Fruit fly (Drosophila melanogaster) whole organism, prepupa: ENCODE data around the gene yl.
A peak's percentile ranks its signal among the peaks of the same experiment; 100 is the strongest.

Source experiments
- Blimp-1 ChIP-seq: fragments of 200-800 bp; sonication (Bioruptor generic); optimal IDR thresholded peaks from 3 replicates; lab custom pipeline; 2017; ENCODE audit warnings: missing biosample characterization, missing genetic modification characterization, mild to moderate bottlenecking, moderate library complexity, missing genetic modification reagents
- CG10631 ChIP-seq: fragments of 200-800 bp; sonication (Bioruptor generic); optimal IDR thresholded peaks from 2 replicates; lab custom pipeline; 2016; ENCODE audit warnings: missing biosample characterization, missing genetic modification characterization
- CG10669 ChIP-seq: fragments of 200-800 bp; sonication (Bioruptor generic); optimal IDR thresholded peaks from 3 replicates; lab custom pipeline; 2018; ENCODE audit warnings: missing biosample characterization, mild to moderate bottlenecking, missing genetic modification characterization, moderate library complexity
- CG11762 ChIP-seq: fragments of 200-800 bp; sonication (Bioruptor generic); optimal IDR thresholded peaks from 3 replicates; lab custom pipeline; 2016; ENCODE audit warnings: missing biosample characterization, missing genetic modification characterization; ENCODE audit not compliant: insufficient read depth
- CG15336 ChIP-seq: fragments of 200-800 bp; sonication (Bioruptor generic); IDR thresholded peaks from 2 replicates; pipeline ENCODE4 v1.3.6; 2022; ENCODE audit warnings: missing biosample characterization, missing genetic modification characterization
- CG1621 ChIP-seq: fragments of 200-800 bp; sonication (Bioruptor generic); optimal IDR thresholded peaks from 3 replicates; lab custom pipeline; 2018; ENCODE audit warnings: missing biosample characterization, mild to moderate bottlenecking, missing genetic modification characterization
- CG3032 ChIP-seq: fragments of 200-800 bp; optimal IDR thresholded peaks from 2 replicates; lab custom pipeline; 2019; ENCODE audit warnings: missing biosample characterization, mild to moderate bottlenecking, missing genetic modification characterization, moderate library complexity
- CG31627 ChIP-seq: fragments of 200-800 bp; sonication (Bioruptor generic); optimal IDR thresholded peaks from 3 replicates; lab custom pipeline; 2016; ENCODE audit warnings: missing biosample characterization, missing genetic modification characterization
- CG3919 ChIP-seq: fragments of 200-800 bp; sonication (Bioruptor generic); optimal IDR thresholded peaks from 3 replicates; lab custom pipeline; 2016; ENCODE audit warnings: missing biosample characterization, missing genetic modification characterization
- CG6792 ChIP-seq: fragments of 200-800 bp; sonication (Bioruptor generic); optimal IDR thresholded peaks from 3 replicates; lab custom pipeline; 2016; ENCODE audit warnings: missing biosample characterization, missing genetic modification characterization
- CG6808 ChIP-seq: fragments of 200-800 bp; sonication (Bioruptor generic); optimal IDR thresholded peaks from 3 replicates; lab custom pipeline; 2017; ENCODE audit warnings: missing biosample characterization, missing genetic modification characterization, mild to moderate bottlenecking, moderate library complexity, missing genetic modification reagents
- CG7368 ChIP-seq: fragments of 200-800 bp; sonication (Bioruptor generic); optimal IDR thresholded peaks from 3 replicates; lab custom pipeline; 2016; ENCODE audit warnings: missing biosample characterization, missing genetic modification characterization
- CG8119 ChIP-seq: fragments of 200-800 bp; sonication (Bioruptor generic); IDR thresholded peaks from 3 replicates; pipeline ENCODE4 v1.3.6; 2022; ENCODE audit warnings: missing biosample characterization, missing genetic modification characterization
- CG9139 ChIP-seq: fragments of 200-800 bp; sonication (Bioruptor generic); optimal IDR thresholded peaks from 3 replicates; lab custom pipeline; 2017; ENCODE audit warnings: missing biosample characterization, mild to moderate bottlenecking, missing genetic modification characterization
- Eip78C ChIP-seq: fragments of 200-800 bp; sonication (Bioruptor generic); peaks from one replicate; lab custom pipeline; 2016; ENCODE audit warnings: missing biosample characterization, missing genetic modification characterization
- Ets21C ChIP-seq: fragments of 200-800 bp; sonication (Bioruptor generic); optimal IDR thresholded peaks from 3 replicates; lab custom pipeline; 2016; ENCODE audit warnings: missing biosample characterization, missing genetic modification characterization
- Hr4 ChIP-seq: fragments of 200-800 bp; sonication (Bioruptor generic); optimal IDR thresholded peaks from 3 replicates; lab custom pipeline; 2016; ENCODE audit warnings: missing biosample characterization, missing genetic modification characterization
- Lpt ChIP-seq: fragments of 200-800 bp; sonication (Bioruptor generic); optimal IDR thresholded peaks from 3 replicates; lab custom pipeline; 2016; ENCODE audit warnings: missing biosample characterization, missing genetic modification characterization
- Smox ChIP-seq: fragments of 200-800 bp; sonication (Bioruptor generic); optimal IDR thresholded peaks from 3 replicates; lab custom pipeline; 2016; ENCODE audit warnings: missing biosample characterization, missing genetic modification characterization
- Sox102F ChIP-seq: fragments of 200-800 bp; sonication (Bioruptor generic); optimal IDR thresholded peaks from 2 replicates; lab custom pipeline; 2016; ENCODE audit warnings: missing biosample characterization, mild to moderate bottlenecking, missing genetic modification characterization
- achi ChIP-seq: fragments of 200-800 bp; sonication (Bioruptor generic); optimal IDR thresholded peaks from 3 replicates; lab custom pipeline; 2016; ENCODE audit warnings: missing biosample characterization, missing genetic modification characterization
- cyc ChIP-seq: fragments of 200-800 bp; sonication (Bioruptor generic); optimal IDR thresholded peaks from 3 replicates; lab custom pipeline; 2016; ENCODE audit warnings: missing biosample characterization, missing genetic modification characterization
- dac ChIP-seq: fragments of 200-800 bp; sonication (Bioruptor generic); optimal IDR thresholded peaks from 2 replicates; lab custom pipeline; 2017; ENCODE audit warnings: missing biosample characterization, mild to moderate bottlenecking, missing genetic modification characterization
- dsx ChIP-seq: fragments of 200-800 bp; optimal IDR thresholded peaks from 3 replicates; lab custom pipeline; 2019; ENCODE audit warnings: missing biosample characterization, mild to moderate bottlenecking, missing genetic modification characterization, moderate library complexity; ENCODE audit not compliant: poor library complexity, severe bottlenecking
- eg ChIP-seq: fragments of 200-800 bp; sonication (Bioruptor generic); IDR thresholded peaks from 3 replicates; pipeline ENCODE4 v1.3.6; 2022; ENCODE audit warnings: missing biosample characterization, missing genetic modification characterization
- esn ChIP-seq: fragments of 200-800 bp; sonication (Bioruptor generic); optimal IDR thresholded peaks from 2 replicates; lab custom pipeline; 2016; ENCODE audit warnings: missing biosample characterization, mild to moderate bottlenecking, missing genetic modification characterization, moderate library complexity
- fd59A ChIP-seq: fragments of 200-800 bp; sonication (Bioruptor generic); optimal IDR thresholded peaks from 2 replicates; lab custom pipeline; 2017; ENCODE audit warnings: missing biosample characterization, mild to moderate bottlenecking, missing genetic modification characterization, missing genetic modification reagents
- lz ChIP-seq: fragments of 200-800 bp; sonication (Bioruptor generic); optimal IDR thresholded peaks from 3 replicates; lab custom pipeline; 2016; ENCODE audit warnings: missing biosample characterization, missing genetic modification characterization
- net ChIP-seq: fragments of 200-800 bp; sonication (Bioruptor generic); optimal IDR thresholded peaks from 3 replicates; lab custom pipeline; 2016; ENCODE audit warnings: missing biosample characterization, missing genetic modification characterization
- pdm3 ChIP-seq: fragments of 200-800 bp; sonication (Bioruptor generic); optimal IDR thresholded peaks from 3 replicates; lab custom pipeline; 2016; ENCODE audit warnings: missing biosample characterization, missing genetic modification characterization
- spab ChIP-seq: fragments of 200-800 bp; sonication (Bioruptor generic); optimal IDR thresholded peaks from 2 replicates; lab custom pipeline; 2017; ENCODE audit warnings: missing biosample characterization, mild to moderate bottlenecking, missing genetic modification characterization, missing genetic modification reagents
- svp ChIP-seq: fragments of 200-800 bp; sonication (Bioruptor generic); peaks from one replicate; lab custom pipeline; 2016; ENCODE audit warnings: missing biosample characterization, missing genetic modification characterization
- vri ChIP-seq: fragments of 200-800 bp; sonication (Bioruptor generic); optimal IDR thresholded peaks from 3 replicates; lab custom pipeline; 2016; ENCODE audit warnings: missing biosample characterization, mild to moderate bottlenecking, missing genetic modification characterization

Gene yl

DNA sequence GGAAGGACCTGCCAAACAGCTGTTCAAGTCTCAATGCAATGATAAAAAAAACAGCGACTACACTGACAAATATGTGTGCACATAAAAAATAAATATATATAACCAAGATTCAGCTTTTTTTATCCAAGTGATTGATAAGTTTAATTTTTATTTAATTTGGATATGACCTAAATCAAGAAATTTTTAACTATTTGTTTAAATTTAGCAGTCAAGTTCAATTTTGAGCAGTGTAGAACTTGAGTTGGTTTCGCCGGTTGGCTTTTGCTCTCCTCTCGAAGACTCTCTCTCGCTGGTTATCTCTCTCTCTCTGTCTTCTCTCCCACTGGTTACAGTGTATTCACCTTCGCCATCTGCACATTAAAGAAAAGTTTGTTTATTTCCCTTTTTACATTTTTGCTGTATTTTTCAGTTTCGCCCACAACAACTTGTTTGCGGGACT is 25.1 kb downstream of the yl start (continued):
- TF ChIP-seq CG7368 (GFP tag; lab: Kevin White, UChicago) = peak; percentile 96
- peak; percentile 97 for TF ChIP-seq CG6792 (GFP tag; lab: Kevin White, UChicago)
- peak; percentile 95 for TF ChIP-seq CG31627
- TF ChIP-seq CG6808 (GFP tag; lab: Kevin White, UChicago) = peak; percentile 97
- peak; percentile 84 for TF ChIP-seq dac (GFP tag; lab: Kevin White, UChicago)
- peak; percentile 98 for TF ChIP-seq CG8119
- TF ChIP-seq esn (GFP tag; lab: Kevin White, UChicago) = peak; percentile 98
- peak; percentile 98 for TF ChIP-seq CG15336 (GFP tag; lab: Robert Waterston, UW)

DNA sequence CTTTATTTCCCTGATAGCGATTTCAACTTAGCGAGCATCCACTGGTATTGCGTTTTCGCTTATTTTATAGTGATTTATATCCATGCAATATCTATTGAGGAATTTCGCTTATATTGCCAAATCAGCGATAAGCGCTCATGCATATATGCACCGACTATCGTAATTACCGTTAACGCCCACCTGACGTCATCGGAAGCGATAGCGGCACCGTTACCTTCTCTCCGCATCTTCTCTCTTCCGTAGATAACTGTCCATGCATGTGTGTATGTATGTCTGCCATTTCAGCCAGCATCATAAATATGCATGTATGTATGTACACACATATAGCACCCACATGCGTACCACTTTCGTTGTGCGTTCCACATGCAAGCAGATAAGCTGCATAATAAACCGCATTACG is 28.2 kb downstream of the yl start:
- no peak for TF ChIP-seq fd59A (GFP tag; lab: Kevin White, UChicago)
- no peak for TF ChIP-seq Lpt (GFP tag; lab: Kevin White, UChicago)
- TF ChIP-seq CG3919 = no peak
- peak; percentile 49 for TF ChIP-seq Eip78C
- no peak for TF ChIP-seq pdm3 (GFP tag; lab: Kevin White, UChicago)
- no peak for TF ChIP-seq Ets21C
- TF ChIP-seq spab (GFP tag; lab: Kevin White, UChicago) = no peak

DNA sequence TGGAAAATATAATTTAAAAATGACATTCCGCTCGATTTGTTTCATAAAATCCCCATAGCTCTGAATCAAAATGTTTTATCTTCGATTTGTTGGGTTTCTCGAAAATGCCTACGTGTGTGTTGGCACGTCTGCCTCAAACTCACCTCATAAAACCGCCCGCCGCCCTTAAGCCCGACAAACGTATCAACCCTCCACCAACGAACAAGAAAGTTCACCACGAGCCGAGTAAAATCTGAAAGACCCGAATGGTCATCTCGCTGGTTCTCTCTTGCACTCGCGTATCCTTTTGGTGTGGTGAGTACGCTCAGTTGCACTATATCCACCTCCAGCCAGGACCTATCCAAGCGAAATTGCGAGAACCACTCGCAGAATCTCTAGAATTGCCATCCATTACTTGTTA is 29.0 kb downstream of the yl start:
- no peak for TF ChIP-seq CG1621 (tag; lab: Kevin White, UChicago)
- TF ChIP-seq dsx (GFP tag; lab: Kevin White, UChicago) = no peak
- no peak for TF ChIP-seq spab (GFP tag; lab: Kevin White, UChicago)

- TF ChIP-seq Blimp-1 (GFP tag; lab: Kevin White, UChicago) (no peak), lz (GFP tag; lab: Kevin White, UChicago) (no peak), Lpt (GFP tag; lab: Kevin White, UChicago) (no peak), Sox102F (GFP tag; lab: Kevin White, UChicago) (no peak), cyc (no peak), eg (GFP tag; lab: Robert Waterston, UW) (no peak), vri (no peak), Smox (GFP tag; lab: Kevin White, UChicago) (no peak), CG10669 (no peak), CG8119 (no peak), Hr4 (GFP tag; lab: Kevin White, UChicago) (no peak), achi (no peak), CG6808 (GFP tag; lab: Kevin White, UChicago) (no peak), esn (GFP tag; lab: Kevin White, UChicago) (no peak), CG3032 (tag; lab: Kevin White, UChicago) (no peak), CG11762 (no peak), CG10631 (no peak), CG15336 (GFP tag; lab: Robert Waterston, UW) (no peak), fd59A (GFP tag; lab: Kevin White, UChicago) (no peak), CG9139 (GFP tag; lab: Kevin White, UChicago) (no peak)
Measured at dm6 chrX:14225665-14226064, 32.7 kb downstream of the yl start, which contains the start of gene CG11674. Gene CG11674 (minus strand): TSS chrX:14225879.

DNA sequence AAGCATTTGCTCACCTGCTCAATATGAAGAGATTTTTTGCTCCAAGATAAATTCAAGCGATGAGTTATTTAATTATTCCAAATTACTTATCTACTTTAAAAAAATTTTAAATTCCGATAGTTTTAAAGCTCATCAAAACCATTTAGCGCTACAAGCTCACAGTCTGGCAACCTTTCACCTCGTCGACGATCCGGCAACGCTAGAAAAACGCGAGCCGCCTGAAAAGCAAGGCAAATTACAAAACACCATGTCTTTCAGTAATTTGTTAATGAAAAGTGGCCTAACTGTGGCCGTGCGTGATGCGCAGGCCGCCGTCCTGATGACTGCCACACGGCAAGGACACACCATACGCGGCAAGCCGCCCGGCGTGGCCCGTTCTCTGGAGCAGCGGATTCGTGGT is 33.1 kb downstream of the yl start, which contains the start of gene mRpL38:
mRpL38 (plus strand) TSS at position 197 of the 400 bp plus-strand sequence.
- TF ChIP-seq svp (GFP tag; lab: Kevin White, UChicago) (peak; percentile 26), net (GFP tag; lab: Kevin White, UChicago) (no peak)
